Fruit fly (Drosophila melanogaster): ENCODE measurements around the gene Megf8.

Gene Megf8

dm6 chr2L:8088025-8088789 is 44.9 kb downstream of the Megf8 start (continued):
- TF ChIP-seq CG15336 (GFP tag; IDR thresholded peaks at IDR 0.05) (0 out of 2 replicates have a peak, but pooled peaks have one; percentile 14), fkh (GFP tag; optimal IDR thresholded peaks at IDR 0.05) (peak; percentile 11), CG10669 (GFP tag; optimal IDR thresholded peaks at IDR 0.05) (no peak), cyc (GFP tag; optimal IDR thresholded peaks at IDR 0.05) (no peak), Eip93F (GFP tag; optimal IDR thresholded peaks at IDR 0.05) (no peak), CG6792 (GFP tag; optimal IDR thresholded peaks at IDR 0.05) (no peak), Met (GFP tag; optimal IDR thresholded peaks at IDR 0.05) (peak; percentile 13), Sox102F (GFP tag; optimal IDR thresholded peaks at IDR 0.05) (peak; percentile 44), Sox14 (GFP tag; optimal IDR thresholded peaks at IDR 0.05) (peak; percentile 1), CG31627 (GFP tag; optimal IDR thresholded peaks at IDR 0.05) (peak; percentile 29), CG11762 (GFP tag; optimal IDR thresholded peaks at IDR 0.05; ENCODE audit: insufficient read depth) (no peak), CG11294 (GFP tag; IDR thresholded peaks at IDR 0.05) (no peak), esn (GFP tag; optimal IDR thresholded peaks at IDR 0.05) (peak; percentile 55), Smox (GFP tag; optimal IDR thresholded peaks at IDR 0.05) (peak; percentile 24), svp (GFP tag) (peak; percentile 77), CG4318 (GFP tag; optimal IDR thresholded peaks at IDR 0.05) (peak; percentile 4), Hr4 (GFP tag; optimal IDR thresholded peaks at IDR 0.05) (peak; percentile 54), CG6276 (GFP tag; optimal IDR thresholded peaks at IDR 0.05) (peak; percentile 33)

- TF ChIP-seq spab (GFP tag; optimal IDR thresholded peaks at IDR 0.05) (no peak), Sox102F (GFP tag; optimal IDR thresholded peaks at IDR 0.05) (no peak), achi (GFP tag; optimal IDR thresholded peaks at IDR 0.05) (no peak), pdm3 (GFP tag; optimal IDR thresholded peaks at IDR 0.05) (no peak), CG10631 (GFP tag; optimal IDR thresholded peaks at IDR 0.05) (no peak), acj6 (GFP tag; optimal IDR thresholded peaks at IDR 0.05) (no peak), CG34406 (GFP tag; optimal IDR thresholded peaks at IDR 0.05) (no peak), CG6163 (GFP tag; IDR thresholded peaks at IDR 0.05) (no peak)
These were observed 48.2 kb downstream of the Megf8 start for dm6 chr2L:8091429-8091828.

dm6 chr2L:8091908-8092307 is 48.6 kb downstream of the Megf8 start:
- TF ChIP-seq Gug (GFP tag; IDR thresholded peaks at IDR 0.05) = no peak
- no peak for TF ChIP-seq CG6808 (GFP tag; optimal IDR thresholded peaks at IDR 0.05)
- TF ChIP-seq CG3919 (GFP tag; optimal IDR thresholded peaks at IDR 0.05) = no peak
- TF ChIP-seq fkh (GFP tag; optimal IDR thresholded peaks at IDR 0.05) = no peak
- no peak for TF ChIP-seq CG32006 (GFP tag; optimal IDR thresholded peaks at IDR 0.05)
- no peak for TF ChIP-seq spab (GFP tag; optimal IDR thresholded peaks at IDR 0.05)
- TF ChIP-seq CG9139 (GFP tag; optimal IDR thresholded peaks at IDR 0.05) = no peak
- TF ChIP-seq Sox15 (GFP tag; optimal IDR thresholded peaks at IDR 0.05) = no peak
- TF ChIP-seq dac (GFP tag; optimal IDR thresholded peaks at IDR 0.05) = no peak
- TF ChIP-seq Hr39 (GFP tag; optimal IDR thresholded peaks at IDR 0.05) = no peak
- TF ChIP-seq topi (GFP tag; optimal IDR thresholded peaks at IDR 0.05) = no peak
- TF ChIP-seq net (GFP tag; optimal IDR thresholded peaks at IDR 0.05) = no peak
- TF ChIP-seq CG11294 (GFP tag; IDR thresholded peaks at IDR 0.05) = no peak
- TF ChIP-seq CG8319 (GFP tag; optimal IDR thresholded peaks at IDR 0.05) = no peak
- no peak for TF ChIP-seq fd59A (GFP tag; optimal IDR thresholded peaks at IDR 0.05)
- no peak for TF ChIP-seq eg (GFP tag; IDR thresholded peaks at IDR 0.05)
- TF ChIP-seq CG6792 (GFP tag; optimal IDR thresholded peaks at IDR 0.05) = no peak
- TF ChIP-seq CG6276 (GFP tag; optimal IDR thresholded peaks at IDR 0.05) = no peak
- TF ChIP-seq esn (GFP tag; optimal IDR thresholded peaks at IDR 0.05) = no peak

Data from whole organism, prepupa.